Worm (Caenorhabditis elegans) whole organism, L3 larva: ENCODE measurements around the gene acr-21.

Source experiments
- ZK546.5 ChIP-seq: sonication (generic microtip); optimal IDR thresholded peaks from 2 replicates; lab custom pipeline; 2017; ENCODE audit warnings: missing biosample characterization, missing genetic modification characterization
- ama-1 ChIP-seq: fragments of 150-350 bp; optimal IDR thresholded peaks from 2 replicates; lab custom pipeline; 2018
- ceh-28 ChIP-seq: fragments of 150-350 bp; optimal IDR thresholded peaks from 2 replicates; lab custom pipeline; 2014; ENCODE audit warnings: missing biosample characterization, missing genetic modification reagents, missing genetic modification characterization
- egl-27 ChIP-seq: sonication (generic microtip); optimal IDR thresholded peaks from 4 replicates; lab custom pipeline; 2017; ENCODE audit warnings: missing biosample characterization, missing genetic modification reagents, missing genetic modification characterization
- elt-1 ChIP-seq: fragments of 150-350 bp; optimal IDR thresholded peaks from 2 replicates; lab custom pipeline; 2014; ENCODE audit warnings: missing biosample characterization, missing genetic modification characterization
- elt-2 ChIP-seq: sonication (generic microtip); optimal IDR thresholded peaks from 2 replicates; lab custom pipeline; 2016; ENCODE audit warnings: missing genetic modification reagents, mild to moderate bottlenecking, missing genetic modification characterization, missing compliant biosample characterization
- elt-3 ChIP-seq, 3 experiments: fragments of 150-350 bp in 1 of 3; sonication (generic microtip) in 2 of 3; optimal IDR thresholded peaks; 2 replicates in 2 of 3; 4 replicates in 1 of 3; lab custom pipeline; 2014 to 2017; ENCODE audit warnings: missing biosample characterization in 3 of 3, missing genetic modification characterization in 3 of 3
- fkh-10 ChIP-seq: sonication (generic microtip); optimal IDR thresholded peaks from 2 replicates; lab custom pipeline; 2017; ENCODE audit warnings: missing biosample characterization, missing genetic modification reagents, missing genetic modification characterization
- fos-1 ChIP-seq: fragments of 150-350 bp; optimal IDR thresholded peaks from 2 replicates; lab custom pipeline; 2014; ENCODE audit warnings: missing biosample characterization, missing genetic modification characterization
- hmg-11 ChIP-seq: sonication (generic microtip); optimal IDR thresholded peaks from 2 replicates; lab custom pipeline; 2016; ENCODE audit warnings: missing genetic modification characterization, missing compliant biosample characterization
- lin-15B ChIP-seq: fragments of 150-350 bp; optimal IDR thresholded peaks from 2 replicates; lab custom pipeline; 2014; ENCODE audit warnings: missing biosample characterization, missing genetic modification characterization
- lsy-12 ChIP-seq: sonication (generic microtip); optimal IDR thresholded peaks from 2 replicates; lab custom pipeline; 2016; ENCODE audit warnings: mild to moderate bottlenecking, missing genetic modification characterization, missing compliant biosample characterization
- mdl-1 ChIP-seq: fragments of 150-350 bp; optimal IDR thresholded peaks from 2 replicates; lab custom pipeline; 2014; ENCODE audit warnings: missing biosample characterization, missing genetic modification characterization
- mml-1 ChIP-seq: fragments of 150-350 bp; sonication (generic microtip); optimal IDR thresholded peaks from 3 replicates; lab custom pipeline; 2014; ENCODE audit warnings: missing biosample characterization, missing genetic modification characterization
- nfya-1 ChIP-seq: sonication (generic microtip); optimal IDR thresholded peaks from 2 replicates; lab custom pipeline; 2017; ENCODE audit warnings: missing genetic modification characterization, mild to moderate bottlenecking, missing compliant biosample characterization, antibody characterized with exemption, moderate library complexity; ENCODE audit not compliant: insufficient read depth
- nhr-11 ChIP-seq: fragments of 150-350 bp; optimal IDR thresholded peaks from 2 replicates; lab custom pipeline; 2014; ENCODE audit warnings: missing biosample characterization, missing genetic modification characterization
- nhr-23 ChIP-seq: fragments of 150-350 bp; optimal IDR thresholded peaks from 2 replicates; lab custom pipeline; 2014; ENCODE audit warnings: missing biosample characterization, missing genetic modification reagents, missing genetic modification characterization
- nhr-237 ChIP-seq: fragments of 150-350 bp; optimal IDR thresholded peaks from 2 replicates; lab custom pipeline; 2014; ENCODE audit warnings: missing biosample characterization, missing genetic modification characterization
- nhr-25 ChIP-seq: sonication (generic microtip); optimal IDR thresholded peaks from 2 replicates; lab custom pipeline; 2017; ENCODE audit warnings: missing biosample characterization, missing genetic modification characterization
- nhr-43 ChIP-seq: sonication (generic microtip); optimal IDR thresholded peaks from 2 replicates; lab custom pipeline; 2016; ENCODE audit warnings: mild to moderate bottlenecking, missing genetic modification characterization, missing compliant biosample characterization; ENCODE audit not compliant: poor library complexity, severe bottlenecking
- nhr-67 ChIP-seq: fragments of 150-350 bp; optimal IDR thresholded peaks from 2 replicates; lab custom pipeline; 2014; ENCODE audit warnings: missing biosample characterization, missing genetic modification characterization
- pha-4 ChIP-seq: fragments of 150-350 bp; optimal IDR thresholded peaks from 2 replicates; lab custom pipeline; 2014; ENCODE audit warnings: missing biosample characterization, missing genetic modification reagents, missing genetic modification characterization
- pqm-1 ChIP-seq: fragments of 150-350 bp; optimal IDR thresholded peaks from 2 replicates; lab custom pipeline; 2017; ENCODE audit warnings: missing biosample characterization, missing genetic modification characterization, inconsistent platforms
- sea-2 ChIP-seq: fragments of 150-350 bp; sonication (generic microtip); optimal IDR thresholded peaks from 4 replicates; lab custom pipeline; 2014; ENCODE audit warnings: missing biosample characterization, missing genetic modification reagents, missing genetic modification characterization
- snpc-4 ChIP-seq: fragments of 150-350 bp; optimal IDR thresholded peaks from 2 replicates; lab custom pipeline; 2014; ENCODE audit warnings: missing biosample characterization, missing genetic modification characterization
- tbx-2 ChIP-seq: sonication (generic microtip); optimal IDR thresholded peaks from 2 replicates; lab custom pipeline; 2016; ENCODE audit warnings: mild to moderate bottlenecking, missing genetic modification characterization, missing compliant biosample characterization
- unc-62 ChIP-seq: fragments of 150-350 bp; sonication (generic microtip); optimal IDR thresholded peaks from 4 replicates; lab custom pipeline; 2014; ENCODE audit warnings: missing biosample characterization, missing genetic modification reagents, missing genetic modification characterization
- zag-1 ChIP-seq: fragments of 150-350 bp; optimal IDR thresholded peaks from 2 replicates; lab custom pipeline; 2014; ENCODE audit warnings: missing biosample characterization, missing genetic modification characterization
- ztf-11 ChIP-seq: fragments of 150-350 bp; optimal IDR thresholded peaks from 2 replicates; lab custom pipeline; 2014; ENCODE audit warnings: missing biosample characterization, missing genetic modification characterization
- ztf-4 ChIP-seq: fragments of 150-350 bp; optimal IDR thresholded peaks from 2 replicates; lab custom pipeline; 2014; ENCODE audit warnings: missing biosample characterization, missing genetic modification characterization

The acr-21 gene

DNA sequence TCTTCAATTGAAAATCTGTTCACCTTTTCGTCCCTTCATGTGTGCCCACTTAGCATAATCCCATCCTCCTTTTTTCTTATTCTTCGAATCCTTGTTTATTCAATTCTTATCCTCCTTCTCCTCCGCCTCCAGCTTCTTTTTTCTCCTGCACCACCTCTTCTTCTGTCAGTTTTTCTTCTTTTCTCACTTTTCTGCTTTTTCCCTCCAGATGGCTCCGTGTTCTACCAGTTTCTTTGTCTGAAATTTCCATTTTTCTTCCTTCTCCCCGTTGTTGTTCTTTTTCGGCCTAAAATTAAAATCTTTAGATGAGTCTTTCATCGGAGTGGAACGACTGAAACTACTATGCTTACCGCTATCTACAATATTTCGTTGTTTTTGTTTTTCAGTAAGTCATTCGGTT lies at the start of gene acr-21:
Gene acr-21 (plus strand): TSS at position 301 of the 400 bp plus-strand sequence.
- peak; percentile 15 for TF ChIP-seq fkh-10
- TF ChIP-seq nhr-11 (tag; lab: Kevin White, UChicago), result no peak

DNA sequence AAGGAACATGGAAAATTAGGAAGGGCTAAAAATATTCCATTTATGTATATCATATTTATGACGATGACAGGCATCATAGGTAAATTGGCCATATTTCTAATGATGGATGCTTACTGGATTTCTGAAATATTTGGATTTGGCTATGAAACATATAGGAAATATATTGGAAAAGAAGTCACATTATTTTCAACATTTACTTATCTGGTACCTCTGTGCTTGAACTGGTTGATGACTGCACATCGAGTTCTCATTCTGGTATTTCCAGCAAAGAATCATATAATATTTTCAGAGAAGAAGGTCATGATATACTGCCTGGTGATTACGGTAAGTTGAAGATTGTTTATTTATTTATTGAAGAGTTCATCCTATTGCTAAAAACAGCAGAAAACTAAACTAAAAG lies 49.0 kb upstream of the acr-21 start, which contains the start of gene srxa-5:
Gene srxa-5 (plus strand): TSS at position 301 of the 400 bp plus-strand sequence.
- no peak for TF ChIP-seq mml-1 (tag; lab: Kevin White, UChicago)
- TF ChIP-seq fos-1, result no peak
- TF ChIP-seq ztf-11 (tag; lab: Kevin White, UChicago), result no peak
- TF ChIP-seq ztf-4 (tag; lab: Kevin White, UChicago), result no peak
- TF ChIP-seq ama-1 (lab: Kevin White, UChicago), result no peak
- no peak for TF ChIP-seq mdl-1 (tag; lab: Kevin White, UChicago)
- no peak for TF ChIP-seq zag-1 (tag; lab: Kevin White, UChicago)
- no peak for TF ChIP-seq nhr-237 (tag; lab: Kevin White, UChicago)
- TF ChIP-seq pqm-1 (tag; lab: Kevin White, UChicago), result no peak
- no peak for TF ChIP-seq nhr-23 (tag; lab: Kevin White, UChicago)

DNA sequence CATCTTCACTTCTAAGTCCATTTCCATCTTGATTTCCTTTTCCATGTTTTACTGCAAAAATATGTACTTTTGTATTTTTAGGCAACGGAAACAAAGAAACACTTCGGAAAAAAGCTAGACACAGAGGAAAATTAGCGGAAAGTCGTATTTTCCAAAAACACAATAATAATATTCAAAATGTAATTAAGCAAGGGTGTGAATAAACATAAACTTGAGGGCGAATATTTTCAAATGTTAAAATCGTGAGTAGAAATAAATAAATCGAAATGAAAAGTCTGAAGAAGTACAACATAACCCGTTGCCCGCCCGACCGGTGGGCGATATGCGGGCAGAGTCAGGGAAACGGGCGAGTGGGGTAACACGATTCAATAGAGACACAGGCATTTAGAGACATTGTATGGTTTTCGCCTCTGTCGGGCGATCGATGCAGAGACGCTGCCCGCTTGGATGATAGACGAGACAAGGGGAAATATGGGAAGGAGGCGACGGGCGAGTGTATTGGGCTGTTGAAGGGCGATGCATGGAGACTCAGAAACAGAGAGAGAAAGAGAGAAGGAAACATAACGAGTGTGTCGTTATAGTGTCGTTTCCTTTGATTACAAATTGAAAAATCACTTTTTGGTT lies 44.6 kb upstream of the acr-21 start, which contains the start of gene C09E7.4:
Gene C09E7.4 (minus strand): TSS at position 51 of the 624 bp plus-strand sequence.
- TF ChIP-seq egl-27 (tag; lab: Kevin White, UChicago) (no peak), lin-15B (tag; lab: Kevin White, UChicago) (peak; percentile 3), nfya-1 (tag; lab: Kevin White, UChicago) (peak; percentile 52), lsy-12 (no peak), sea-2 (no peak), mdl-1 (tag; lab: Kevin White, UChicago) (no peak), elt-2 (tag; lab: Kevin White, UChicago) (peak; percentile 29), ceh-28 (tag; lab: Kevin White, UChicago) (peak; percentile 29), pha-4 (tag; lab: Kevin White, UChicago) (peak; percentile 29)

DNA sequence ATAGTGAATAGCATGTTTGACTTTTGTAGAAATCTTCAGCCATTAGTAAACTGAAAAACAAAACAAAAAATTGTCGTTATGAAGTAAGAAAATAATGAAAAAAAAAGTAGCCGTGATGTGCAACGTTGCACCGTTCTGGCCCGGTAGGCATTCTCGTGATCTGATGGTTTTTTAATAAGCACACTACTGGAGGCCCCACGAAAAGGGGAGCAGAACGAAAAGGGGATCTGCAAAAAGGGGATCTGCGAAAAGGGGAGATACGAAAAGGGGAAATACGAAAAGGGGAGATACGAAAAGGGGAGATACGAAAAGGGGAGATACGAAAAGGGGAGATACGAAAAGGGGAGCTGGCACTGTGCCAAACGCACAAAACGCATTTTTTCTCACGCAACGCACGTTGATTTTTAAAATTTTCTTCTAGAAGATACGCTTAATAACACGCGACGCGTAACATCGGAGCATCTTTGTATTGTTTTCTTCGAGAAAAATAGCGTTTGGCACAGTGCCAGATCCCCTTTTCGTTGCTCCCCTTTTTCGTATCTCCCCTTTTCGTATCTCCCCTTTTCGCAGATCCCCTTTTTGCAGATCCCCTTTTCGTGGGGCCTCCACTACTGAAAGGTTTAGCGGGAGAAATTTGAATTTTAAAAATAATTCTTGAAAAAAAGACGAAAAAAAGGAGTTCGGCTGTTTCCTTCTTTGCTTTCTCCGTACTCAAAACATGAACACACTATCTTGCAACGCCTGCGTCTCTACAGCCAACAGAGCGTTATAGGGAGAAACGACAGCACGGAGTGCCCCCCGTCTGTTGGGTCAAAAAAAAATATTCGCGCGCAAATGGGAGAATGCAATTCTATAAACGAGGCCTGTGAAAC lies 30.3 kb upstream of the acr-21 start, which contains the start of gene C09E7.7:
Gene C09E7.7 (minus strand): TSS at position 57 of the 872 bp plus-strand sequence.
- TF ChIP-seq lin-15B (tag; lab: Kevin White, UChicago) (peak; percentile 21), nhr-25 (tag; lab: Kevin White, UChicago) (peak; percentile 15), ceh-28 (tag; lab: Kevin White, UChicago) (peak; percentile 0), snpc-4 (peak; percentile 25), elt-2 (tag; lab: Kevin White, UChicago) (peak; percentile 16), nhr-43 (tag; lab: Kevin White, UChicago) (peak; percentile 63), nfya-1 (tag; lab: Kevin White, UChicago) (peak; percentile 50), elt-1 (tag; lab: Kevin White, UChicago) (peak; percentile 36), pha-4 (tag; lab: Kevin White, UChicago) (peak; percentile 30), hmg-11 (tag; lab: Kevin White, UChicago) (peak; percentile 11), tbx-2 (tag; lab: Kevin White, UChicago) (peak; percentile 21), fkh-10 (peak; percentile 2)

- no peak for TF ChIP-seq tbx-2 (tag; lab: Kevin White, UChicago)
- no peak for TF ChIP-seq ZK546.5 (tag; lab: Kevin White, UChicago)
- TF ChIP-seq pqm-1 (tag; lab: Kevin White, UChicago), result no peak
- TF ChIP-seq mdl-1 (tag; lab: Kevin White, UChicago), result no peak
- no peak for TF ChIP-seq nhr-25 (tag; lab: Kevin White, UChicago)
- no peak for TF ChIP-seq nhr-43 (tag; lab: Kevin White, UChicago)
- TF ChIP-seq elt-3 (tag; optimal IDR thresholded peaks at IDR 0.05; lab: Kevin White, UChicago), result no peak
- no peak for TF ChIP-seq unc-62
- TF ChIP-seq nhr-67 (tag; lab: Kevin White, UChicago), result no peak
- no peak for TF ChIP-seq ceh-28 (tag; lab: Kevin White, UChicago)
- no peak for TF ChIP-seq fkh-10
- TF ChIP-seq pha-4 (tag; lab: Kevin White, UChicago), result no peak
- no peak for TF ChIP-seq fos-1
Observed at ce11 chrIII:6558487-6558886, 23.2 kb upstream of the acr-21 start, which contains the start of gene C09E7.8. Gene C09E7.8, minus strand, starts transcription at chrIII:6558587.
